Worm (Caenorhabditis elegans) whole organism, mixed stage, embryonic: Measurements from ENCODE around the gene T07D3.9.

Experiments used
- cnd-1 ChIP-seq: fragments of 200-800 bp; sonication (Bioruptor generic); optimal IDR thresholded peaks from 2 replicates; lab custom pipeline; 2018; ENCODE audit warnings: mild to moderate bottlenecking, missing genetic modification characterization, missing compliant biosample characterization
- elt-1 ChIP-seq: sonication (generic microtip); optimal IDR thresholded peaks from 2 replicates; lab custom pipeline; 2017; ENCODE audit warnings: missing genetic modification characterization, mild to moderate bottlenecking, missing compliant biosample characterization, antibody characterized with exemption, moderate library complexity, borderline replicate concordance; ENCODE audit not compliant: insufficient read depth
- elt-3 ChIP-seq: fragments of 150-350 bp; optimal IDR thresholded peaks from 2 replicates; lab custom pipeline; 2014; ENCODE audit warnings: missing biosample characterization, missing genetic modification characterization
- ham-2 ChIP-seq: fragments of 200-800 bp; sonication (Bioruptor generic); optimal IDR thresholded peaks from 2 replicates; lab custom pipeline; 2018; ENCODE audit warnings: mild to moderate bottlenecking, missing genetic modification characterization, missing compliant biosample characterization
- lin-13 ChIP-seq: fragments of 150-350 bp; optimal IDR thresholded peaks from 2 replicates; lab custom pipeline; 2014; ENCODE audit warnings: missing biosample characterization, missing genetic modification characterization
- lsy-2 ChIP-seq: fragments of 150-350 bp; optimal IDR thresholded peaks from 2 replicates; lab custom pipeline; 2014; ENCODE audit warnings: missing biosample characterization, missing genetic modification characterization
- mab-5 ChIP-seq: fragments of 150-350 bp; optimal IDR thresholded peaks from 2 replicates; lab custom pipeline; 2014; ENCODE audit warnings: missing biosample characterization, missing genetic modification characterization
- mep-1 ChIP-seq: fragments of 150-350 bp; optimal IDR thresholded peaks from 2 replicates; lab custom pipeline; 2017; ENCODE audit warnings: missing biosample characterization, missing genetic modification reagents, missing genetic modification characterization, inconsistent platforms
- nhr-12 ChIP-seq: fragments of 150-350 bp; optimal IDR thresholded peaks from 2 replicates; lab custom pipeline; 2014; ENCODE audit warnings: missing biosample characterization, missing genetic modification characterization
- nhr-2 ChIP-seq: fragments of 150-350 bp; optimal IDR thresholded peaks from 2 replicates; lab custom pipeline; 2014; ENCODE audit warnings: missing biosample characterization, missing genetic modification characterization
- pha-4 ChIP-seq: fragments of 150-350 bp; optimal IDR thresholded peaks from 2 replicates; lab custom pipeline; 2018; ENCODE audit warnings: missing biosample characterization, missing genetic modification reagents, missing genetic modification characterization
- unc-120 ChIP-seq: sonication (generic microtip); optimal IDR thresholded peaks from 2 replicates; lab custom pipeline; 2017; ENCODE audit warnings: missing genetic modification characterization, missing compliant biosample characterization; ENCODE audit not compliant: poor library complexity, severe bottlenecking
- unc-62 ChIP-seq: fragments of 150-350 bp; optimal IDR thresholded peaks from 2 replicates; lab custom pipeline; 2014; ENCODE audit warnings: missing biosample characterization, missing genetic modification reagents, missing genetic modification characterization

- TF ChIP-seq mab-5 (tag; lab: Kevin White, UChicago): no peak
- no peak for TF ChIP-seq nhr-12
- TF ChIP-seq lsy-2 (tag; lab: Kevin White, UChicago): no peak
- TF ChIP-seq elt-3 (tag; lab: Kevin White, UChicago): no peak
- TF ChIP-seq lin-13 (tag; lab: Kevin White, UChicago): no peak
- TF ChIP-seq cnd-1 (tag; lab: Kevin White, UChicago): no peak
- TF ChIP-seq unc-62 (GFP tag; lab: Kevin White, UChicago): no peak
- TF ChIP-seq nhr-2 (tag; lab: Kevin White, UChicago): no peak
- TF ChIP-seq unc-120 (tag; lab: Kevin White, UChicago): no peak
- no peak for TF ChIP-seq elt-1
- no peak for TF ChIP-seq pha-4 (tag; lab: Kevin White, UChicago)
- no peak for TF ChIP-seq ham-2
- TF ChIP-seq mep-1 (tag; lab: Kevin White, UChicago): no peak
Observed at ce11 chrII:948091-948490, 47.4 kb upstream of the T07D3.9 start, which contains the start of gene fbxc-32.
